Fruit fly (Drosophila melanogaster) whole organism, prepupa: ENCODE measurements around the gene CG16986.

Experiments
- Blimp-1 ChIP-seq: fragments of 200-800 bp; sonication (Bioruptor generic); optimal IDR thresholded peaks from 3 replicates; lab custom pipeline; 2017; ENCODE audit warnings: missing biosample characterization, missing genetic modification characterization, mild to moderate bottlenecking, moderate library complexity, missing genetic modification reagents
- CG10631 ChIP-seq: fragments of 200-800 bp; sonication (Bioruptor generic); optimal IDR thresholded peaks from 2 replicates; lab custom pipeline; 2016; ENCODE audit warnings: missing biosample characterization, missing genetic modification characterization
- CG10669 ChIP-seq: fragments of 200-800 bp; sonication (Bioruptor generic); optimal IDR thresholded peaks from 3 replicates; lab custom pipeline; 2018; ENCODE audit warnings: missing biosample characterization, mild to moderate bottlenecking, missing genetic modification characterization, moderate library complexity
- CG11294 ChIP-seq: fragments of 200-800 bp; sonication (Bioruptor generic); IDR thresholded peaks from 2 replicates; pipeline ENCODE4 v1.3.6; 2022; ENCODE audit warnings: missing biosample characterization, missing genetic modification characterization
- CG11762 ChIP-seq: fragments of 200-800 bp; sonication (Bioruptor generic); optimal IDR thresholded peaks from 3 replicates; lab custom pipeline; 2016; ENCODE audit warnings: missing biosample characterization, missing genetic modification characterization; ENCODE audit not compliant: insufficient read depth
- CG11902 ChIP-seq: fragments of 200-800 bp; sonication (Bioruptor generic); optimal IDR thresholded peaks from 3 replicates; lab custom pipeline; 2016; ENCODE audit warnings: missing biosample characterization, missing genetic modification characterization
- CG15336 ChIP-seq: fragments of 200-800 bp; sonication (Bioruptor generic); IDR thresholded peaks from 2 replicates; pipeline ENCODE4 v1.3.6; 2022; ENCODE audit warnings: missing biosample characterization, missing genetic modification characterization
- CG1621 ChIP-seq: fragments of 200-800 bp; sonication (Bioruptor generic); optimal IDR thresholded peaks from 3 replicates; lab custom pipeline; 2018; ENCODE audit warnings: missing biosample characterization, mild to moderate bottlenecking, missing genetic modification characterization
- CG16779 ChIP-seq: fragments of 200-800 bp; sonication (Bioruptor generic); optimal IDR thresholded peaks from 3 replicates; lab custom pipeline; 2017; ENCODE audit warnings: missing biosample characterization, mild to moderate bottlenecking, missing genetic modification characterization
- CG3032 ChIP-seq: fragments of 200-800 bp; optimal IDR thresholded peaks from 2 replicates; lab custom pipeline; 2019; ENCODE audit warnings: missing biosample characterization, mild to moderate bottlenecking, missing genetic modification characterization, moderate library complexity
- CG31627 ChIP-seq: fragments of 200-800 bp; sonication (Bioruptor generic); optimal IDR thresholded peaks from 3 replicates; lab custom pipeline; 2016; ENCODE audit warnings: missing biosample characterization, missing genetic modification characterization
- CG32006 ChIP-seq: fragments of 200-800 bp; sonication (Bioruptor generic); optimal IDR thresholded peaks from 3 replicates; lab custom pipeline; 2017; ENCODE audit warnings: missing biosample characterization, mild to moderate bottlenecking, missing genetic modification characterization
- CG3919 ChIP-seq: fragments of 200-800 bp; sonication (Bioruptor generic); optimal IDR thresholded peaks from 3 replicates; lab custom pipeline; 2016; ENCODE audit warnings: missing biosample characterization, missing genetic modification characterization
- CG6163 ChIP-seq: fragments of 200-800 bp; sonication (Bioruptor generic); IDR thresholded peaks from 3 replicates; pipeline ENCODE4 v1.3.6; 2022; ENCODE audit warnings: missing biosample characterization, missing genetic modification characterization
- CG6276 ChIP-seq: fragments of 200-800 bp; sonication (Bioruptor generic); optimal IDR thresholded peaks from 2 replicates; lab custom pipeline; 2017; ENCODE audit warnings: missing biosample characterization, mild to moderate bottlenecking, missing genetic modification characterization
- CG6792 ChIP-seq: fragments of 200-800 bp; sonication (Bioruptor generic); optimal IDR thresholded peaks from 3 replicates; lab custom pipeline; 2016; ENCODE audit warnings: missing biosample characterization, missing genetic modification characterization
- CG6808 ChIP-seq: fragments of 200-800 bp; sonication (Bioruptor generic); optimal IDR thresholded peaks from 3 replicates; lab custom pipeline; 2017; ENCODE audit warnings: missing biosample characterization, missing genetic modification characterization, mild to moderate bottlenecking, moderate library complexity, missing genetic modification reagents
- CG6854 ChIP-seq: fragments of 200-800 bp; sonication (Bioruptor generic); optimal IDR thresholded peaks from 2 replicates; lab custom pipeline; 2017; ENCODE audit warnings: missing biosample characterization, mild to moderate bottlenecking, missing genetic modification characterization
- CG8119 ChIP-seq: fragments of 200-800 bp; sonication (Bioruptor generic); IDR thresholded peaks from 3 replicates; pipeline ENCODE4 v1.3.6; 2022; ENCODE audit warnings: missing biosample characterization, missing genetic modification characterization
- Eip75B ChIP-seq: fragments of 200-800 bp; sonication (Bioruptor generic); optimal IDR thresholded peaks from 3 replicates; lab custom pipeline; 2016; ENCODE audit warnings: missing biosample characterization, missing genetic modification characterization
- Eip78C ChIP-seq: fragments of 200-800 bp; sonication (Bioruptor generic); peaks from one replicate; lab custom pipeline; 2016; ENCODE audit warnings: missing biosample characterization, missing genetic modification characterization
- Eip93F ChIP-seq: fragments of 200-800 bp; sonication (Bioruptor generic); optimal IDR thresholded peaks from 2 replicates; lab custom pipeline; 2016; ENCODE audit warnings: missing biosample characterization, mild to moderate bottlenecking, missing genetic modification characterization
- Ets21C ChIP-seq: fragments of 200-800 bp; sonication (Bioruptor generic); optimal IDR thresholded peaks from 3 replicates; lab custom pipeline; 2016; ENCODE audit warnings: missing biosample characterization, missing genetic modification characterization
- Ets96B ChIP-seq: fragments of 200-800 bp; optimal IDR thresholded peaks from 2 replicates; lab custom pipeline; 2019; ENCODE audit warnings: missing biosample characterization, mild to moderate bottlenecking, missing genetic modification characterization, moderate library complexity
- Hr38 ChIP-seq: sonication (Bioruptor generic); optimal IDR thresholded peaks from 2 replicates; lab custom pipeline; 2016; ENCODE audit warnings: missing biosample characterization, missing genetic modification characterization
- Hr39 ChIP-seq: fragments of 200-800 bp; sonication (Bioruptor generic); optimal IDR thresholded peaks from 2 replicates; lab custom pipeline; 2016; ENCODE audit warnings: missing biosample characterization, missing genetic modification characterization
- Lpt ChIP-seq: fragments of 200-800 bp; sonication (Bioruptor generic); optimal IDR thresholded peaks from 3 replicates; lab custom pipeline; 2016; ENCODE audit warnings: missing biosample characterization, missing genetic modification characterization
- Smox ChIP-seq: fragments of 200-800 bp; sonication (Bioruptor generic); optimal IDR thresholded peaks from 3 replicates; lab custom pipeline; 2016; ENCODE audit warnings: missing biosample characterization, missing genetic modification characterization
- Sox14 ChIP-seq: fragments of 200-800 bp; sonication (Bioruptor generic); optimal IDR thresholded peaks from 3 replicates; lab custom pipeline; 2016; ENCODE audit warnings: missing biosample characterization, missing genetic modification characterization
- cyc ChIP-seq: fragments of 200-800 bp; sonication (Bioruptor generic); optimal IDR thresholded peaks from 3 replicates; lab custom pipeline; 2016; ENCODE audit warnings: missing biosample characterization, missing genetic modification characterization
- dac ChIP-seq: fragments of 200-800 bp; sonication (Bioruptor generic); optimal IDR thresholded peaks from 2 replicates; lab custom pipeline; 2017; ENCODE audit warnings: missing biosample characterization, mild to moderate bottlenecking, missing genetic modification characterization
- esn ChIP-seq: fragments of 200-800 bp; sonication (Bioruptor generic); optimal IDR thresholded peaks from 2 replicates; lab custom pipeline; 2016; ENCODE audit warnings: missing biosample characterization, mild to moderate bottlenecking, missing genetic modification characterization, moderate library complexity
- fd85E ChIP-seq: fragments of 200-800 bp; sonication (Bioruptor generic); optimal IDR thresholded peaks from 3 replicates; lab custom pipeline; 2016; ENCODE audit warnings: missing biosample characterization, missing genetic modification characterization
- lz ChIP-seq: fragments of 200-800 bp; sonication (Bioruptor generic); optimal IDR thresholded peaks from 3 replicates; lab custom pipeline; 2016; ENCODE audit warnings: missing biosample characterization, missing genetic modification characterization
- pdm3 ChIP-seq: fragments of 200-800 bp; sonication (Bioruptor generic); optimal IDR thresholded peaks from 3 replicates; lab custom pipeline; 2016; ENCODE audit warnings: missing biosample characterization, missing genetic modification characterization
- salr ChIP-seq, 2 experiments: fragments of 200-800 bp; sonication (Bioruptor generic); optimal IDR thresholded peaks; 3 replicates each; lab custom pipeline; 2016 to 2018; ENCODE audit warnings: missing biosample characterization in 2 of 2, missing genetic modification characterization in 2 of 2, mild to moderate bottlenecking in 1 of 2
- ss ChIP-seq, 2 experiments: fragments of 200-800 bp; sonication (Bioruptor generic); optimal IDR thresholded peaks; 2 replicates in 1 of 2; 3 replicates in 1 of 2; lab custom pipeline; 2017 to 2018; ENCODE audit warnings: mild to moderate bottlenecking in 2 of 2, missing biosample characterization in 2 of 2, missing genetic modification characterization in 2 of 2, moderate library complexity in 1 of 2
- svp ChIP-seq: fragments of 200-800 bp; sonication (Bioruptor generic); peaks from one replicate; lab custom pipeline; 2016; ENCODE audit warnings: missing biosample characterization, missing genetic modification characterization
- topi ChIP-seq: fragments of 200-800 bp; sonication (Bioruptor generic); optimal IDR thresholded peaks from 3 replicates; lab custom pipeline; 2016; ENCODE audit warnings: missing biosample characterization, missing genetic modification characterization
- vri ChIP-seq: fragments of 200-800 bp; sonication (Bioruptor generic); optimal IDR thresholded peaks from 3 replicates; lab custom pipeline; 2016; ENCODE audit warnings: missing biosample characterization, mild to moderate bottlenecking, missing genetic modification characterization

Gene CG16986

DNA sequence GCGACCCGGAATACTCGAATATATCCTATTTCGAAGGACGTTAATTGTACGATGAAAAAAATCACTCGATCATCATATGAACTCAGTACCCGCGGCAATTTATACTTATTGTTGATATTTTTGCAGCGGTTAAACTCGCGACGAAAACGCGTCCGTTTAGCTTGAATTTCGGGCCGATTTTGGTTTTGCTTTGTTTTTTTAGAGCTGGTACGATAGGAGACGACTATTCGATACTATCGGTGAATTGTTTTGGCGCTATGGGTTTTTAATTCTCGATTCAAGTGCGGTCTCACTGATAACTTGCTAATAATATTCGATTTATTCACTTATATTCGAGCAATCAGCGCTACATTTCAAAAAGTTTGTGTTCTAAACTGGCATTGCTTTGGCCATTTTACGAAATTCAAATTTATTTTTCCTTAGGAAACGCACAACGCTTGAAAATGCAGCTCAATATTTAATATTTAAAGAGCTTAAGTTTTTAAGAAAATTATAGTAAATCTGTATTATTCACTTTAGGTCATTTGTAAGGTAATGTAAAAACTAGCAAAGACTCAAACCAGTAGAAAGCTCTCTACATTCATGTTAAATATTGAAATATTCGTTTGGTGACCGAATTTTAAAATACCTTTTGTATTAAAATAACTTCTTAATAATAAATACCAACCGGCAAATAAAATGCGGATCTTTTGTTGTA, 45.9 kb upstream of the CG16986 start, which contains the start of gene Spn:
Gene Spn (minus strand): TSS at position 175 of the 697 bp plus-strand sequence.
- TF ChIP-seq CG6854 (GFP tag; lab: Kevin White, UChicago): peak; percentile 67
- no peak for TF ChIP-seq pdm3 (GFP tag; lab: Kevin White, UChicago)
- peak; percentile 54 for TF ChIP-seq esn (GFP tag; lab: Kevin White, UChicago)
- peak; percentile 59 for TF ChIP-seq Sox14
- TF ChIP-seq cyc (GFP tag; lab: Kevin White, UChicago): peak; percentile 5
- peak; percentile 25 for TF ChIP-seq dac
- peak; percentile 7 for TF ChIP-seq CG31627 (GFP tag; lab: Kevin White, UChicago)
- TF ChIP-seq Eip93F (GFP tag; lab: Kevin White, UChicago): peak; percentile 6
- no peak for TF ChIP-seq CG1621 (tag; lab: Kevin White, UChicago)
- peak; percentile 29 for TF ChIP-seq Lpt (GFP tag; lab: Kevin White, UChicago)
- TF ChIP-seq Eip78C (GFP tag; lab: Kevin White, UChicago): peak; percentile 82
- TF ChIP-seq CG10669 (GFP tag; lab: Kevin White, UChicago): no peak
- peak in 1 of 2 experiments; percentile 61 for TF ChIP-seq ss (GFP tag; optimal IDR thresholded peaks at IDR 0.05; lab: Kevin White, UChicago)
- peak; percentile 15 for TF ChIP-seq Ets96B
- TF ChIP-seq CG32006 (GFP tag; lab: Kevin White, UChicago): no peak
- no peak for TF ChIP-seq Blimp-1 (GFP tag; lab: Kevin White, UChicago)
- peak; percentile 9 for TF ChIP-seq Ets21C (GFP tag; lab: Kevin White, UChicago)
- peak; percentile 19 for TF ChIP-seq CG6792 (GFP tag; lab: Kevin White, UChicago)
- TF ChIP-seq CG3032: peak; percentile 34
- peak; percentile 57 for TF ChIP-seq CG15336 (GFP tag; lab: Robert Waterston, UW)
- peak; percentile 60 for TF ChIP-seq vri (GFP tag; lab: Kevin White, UChicago)
- peak; percentile 52 for TF ChIP-seq topi (GFP tag; lab: Kevin White, UChicago)
- TF ChIP-seq CG6808 (GFP tag; lab: Kevin White, UChicago): peak; percentile 33
- no peak for TF ChIP-seq CG11902 (GFP tag; lab: Kevin White, UChicago)
- no peak for TF ChIP-seq CG6276 (GFP tag; lab: Kevin White, UChicago)
- peak; percentile 39; the same call in 1 of the 3 replicates for TF ChIP-seq CG8119 (GFP tag; lab: Robert Waterston, UW)
- TF ChIP-seq lz (GFP tag; lab: Kevin White, UChicago): peak; percentile 41
- no peak for TF ChIP-seq CG3919 (GFP tag; lab: Kevin White, UChicago)

DNA sequence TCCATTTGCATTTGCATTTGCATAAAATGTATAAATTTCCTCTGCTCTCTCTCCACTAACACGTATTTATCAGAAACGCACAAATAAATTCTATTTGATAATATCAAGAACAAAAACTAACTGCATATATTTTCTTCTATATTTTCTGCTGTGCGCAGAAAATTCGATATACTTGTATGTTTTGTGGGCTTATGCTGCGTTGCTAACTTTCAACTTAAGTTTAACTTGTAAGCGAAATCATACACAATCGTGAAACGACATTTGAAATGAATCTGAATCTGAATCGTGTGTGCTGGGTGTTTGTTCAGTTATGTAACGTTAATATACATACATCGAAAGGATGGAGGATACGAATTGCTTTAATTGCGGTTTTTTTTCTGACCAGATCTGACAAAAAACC, 44.5 kb upstream of the CG16986 start:
- no peak for TF ChIP-seq dac
- no peak for TF ChIP-seq CG11762
- no peak for TF ChIP-seq Eip75B (GFP tag; lab: Kevin White, UChicago)
- no peak for TF ChIP-seq salr (GFP tag; optimal IDR thresholded peaks at IDR 0.05; lab: Kevin White, UChicago)
- no peak for TF ChIP-seq CG11294 (GFP tag; lab: Robert Waterston, UW)
- no peak for TF ChIP-seq Hr38 (GFP tag; lab: Kevin White, UChicago)
- no peak for TF ChIP-seq fd85E (GFP tag; lab: Kevin White, UChicago)
- TF ChIP-seq Eip78C (GFP tag; lab: Kevin White, UChicago): no peak
- no peak for TF ChIP-seq CG16779 (tag; lab: Kevin White, UChicago)

DNA sequence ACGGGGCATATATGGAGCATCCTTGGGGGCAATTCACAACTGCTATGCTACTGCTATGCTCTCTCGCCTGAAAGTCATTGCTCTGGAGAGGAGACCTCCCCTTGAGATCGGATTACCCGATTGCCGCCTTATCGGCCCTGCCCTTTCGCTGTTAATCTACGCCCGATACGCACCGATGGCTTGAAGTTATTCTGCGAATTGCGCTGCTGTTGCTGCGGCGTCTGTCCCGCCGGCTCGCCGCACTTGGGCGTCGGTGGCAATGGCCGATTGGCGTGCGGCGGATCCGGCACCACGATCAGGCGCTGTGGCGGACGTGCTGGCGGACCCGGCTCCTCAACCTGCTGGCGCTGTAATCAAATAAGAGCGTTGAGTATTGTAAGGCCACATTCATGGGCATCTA, 34.1 kb upstream of the CG16986 start:
- peak; percentile 96 for TF ChIP-seq svp
- no peak for TF ChIP-seq CG10631
- TF ChIP-seq fd85E (GFP tag; lab: Kevin White, UChicago): no peak
- TF ChIP-seq Eip75B (GFP tag; lab: Kevin White, UChicago): no peak
- no peak for TF ChIP-seq CG6792 (GFP tag; lab: Kevin White, UChicago)
- no peak for TF ChIP-seq CG1621 (tag; lab: Kevin White, UChicago)
- TF ChIP-seq Hr39 (GFP tag; lab: Kevin White, UChicago): no peak
- TF ChIP-seq CG3919 (GFP tag; lab: Kevin White, UChicago): no peak
- 0 out of 3 replicates have a peak, but pooled peaks have one; percentile 21 for TF ChIP-seq CG6163
- TF ChIP-seq Smox: no peak
